Worm (Caenorhabditis elegans): ENCODE data around the gene F14H8.4.
A peak's percentile ranks its signal among the peaks of the same experiment; 100 is the strongest.

F14H8.4 gene

ce11 chrV:15054733-15055132 lies 31.1 kb downstream of the F14H8.4 start:
- TF ChIP-seq unc-62 (GFP tag; optimal IDR thresholded peaks at IDR 0.05), result no peak
- TF ChIP-seq lin-54 (GFP tag; optimal IDR thresholded peaks at IDR 0.05), result no peak
- TF ChIP-seq hlh-26 (GFP tag; conservative IDR thresholded peaks at IDR 0.05), result no peak
- no peak for TF ChIP-seq ceh-40 (GFP tag; IDR thresholded peaks at IDR 0.05)
- TF ChIP-seq fkh-3 (tag; optimal IDR thresholded peaks at IDR 0.05), result no peak
- TF ChIP-seq F22D6.2 (tag; optimal IDR thresholded peaks at IDR 0.05), result no peak
- TF ChIP-seq Y79H2A.3 (GFP tag; conservative IDR thresholded peaks at IDR 0.05), result no peak
- no peak for TF ChIP-seq ztf-25 (GFP tag; IDR thresholded peaks at IDR 0.05)
- TF ChIP-seq F33H1.4 (GFP tag; IDR thresholded peaks at IDR 0.05), result no peak
- TF ChIP-seq F49E8.2 (tag; optimal IDR thresholded peaks at IDR 0.05; ENCODE audit: insufficient read depth), result no peak
- TF ChIP-seq F52B5.7 (tag; optimal IDR thresholded peaks at IDR 0.05), result no peak
- TF ChIP-seq sdz-38 (tag; optimal IDR thresholded peaks at IDR 0.05), result no peak
- no peak for TF ChIP-seq tbx-9 (tag; optimal IDR thresholded peaks at IDR 0.05; ENCODE audit: borderline replicate concordance)
- no peak for TF ChIP-seq bed-2 (GFP tag; IDR thresholded peaks at IDR 0.05)
- TF ChIP-seq pha-4 (tag; optimal IDR thresholded peaks at IDR 0.05), result no peak
- no peak for TF ChIP-seq die-1 (tag; optimal IDR thresholded peaks at IDR 0.05)
- TF ChIP-seq F39B2.1 (GFP tag; IDR thresholded peaks at IDR 0.05), result no peak
- no peak for TF ChIP-seq hlh-12 (tag; optimal IDR thresholded peaks at IDR 0.05)
- TF ChIP-seq madf-6 (GFP tag; IDR thresholded peaks at IDR 0.05), result no peak

ce11 chrV:15055873-15056272 lies 32.2 kb downstream of the F14H8.4 start, which contains the start of gene C25D7.16:
Gene C25D7.16 (plus strand): TSS chrV:15056173.
- TF ChIP-seq madf-6 (GFP tag; IDR thresholded peaks at IDR 0.05) (peak; percentile 7; the same call in 1 of the 2 replicates), nhr-120 (GFP tag; IDR thresholded peaks at IDR 0.05) (no peak)

ce11 chrV:15056346-15056839 lies 32.7 kb downstream of the F14H8.4 start:
- TF ChIP-seq madf-10 (tag; optimal IDR thresholded peaks at IDR 0.05), result no peak
- no peak for TF ChIP-seq nfya-1 (tag; optimal IDR thresholded peaks at IDR 0.05; ENCODE audit: borderline replicate concordance, insufficient read depth)
- TF ChIP-seq chd-7 (tag; optimal IDR thresholded peaks at IDR 0.05), result peak; percentile 25
- TF ChIP-seq hsf-1 (GFP tag; IDR thresholded peaks at IDR 0.05), result 0 out of 2 replicates have a peak, but pooled peaks have one; percentile 53
- peak; percentile 76 for TF ChIP-seq lin-26 (GFP tag; IDR thresholded peaks at IDR 0.05)
- peak; percentile 61 for TF ChIP-seq B0336.3 (GFP tag; IDR thresholded peaks at IDR 0.05)
- TF ChIP-seq lin-54 (GFP tag; optimal IDR thresholded peaks at IDR 0.05), result peak; percentile 12
- peak; percentile 59 for TF ChIP-seq madf-6 (GFP tag; IDR thresholded peaks at IDR 0.05)

ce11 chrV:15057724-15058123 lies 34.1 kb downstream of the F14H8.4 start:
- TF ChIP-seq ceh-58 (GFP tag; IDR thresholded peaks at IDR 0.05), result no peak
- no peak for TF ChIP-seq F23B12.7 (tag; optimal IDR thresholded peaks at IDR 0.05; ENCODE audit: insufficient read depth)
- no peak for TF ChIP-seq sdz-38 (tag; optimal IDR thresholded peaks at IDR 0.05)
- no peak for TF ChIP-seq nfya-2 (GFP tag; IDR thresholded peaks at IDR 0.05)
- TF ChIP-seq snpc-3.4 (tag; optimal IDR thresholded peaks at IDR 0.05), result no peak
- TF ChIP-seq madf-3 (GFP tag; IDR thresholded peaks at IDR 0.05), result no peak
- TF ChIP-seq lsy-27 (tag; optimal IDR thresholded peaks at IDR 0.05; ENCODE audit: borderline replicate concordance, insufficient read depth), result no peak
- TF ChIP-seq Y53G8AR.9 (GFP tag; conservative IDR thresholded peaks at IDR 0.05), result no peak
- TF ChIP-seq madf-10 (tag; optimal IDR thresholded peaks at IDR 0.05), result no peak
- TF ChIP-seq ets-4 (GFP tag; optimal IDR thresholded peaks at IDR 0.05), result no peak
- TF ChIP-seq ZK185.1 (tag; optimal IDR thresholded peaks at IDR 0.05; ENCODE audit: poor library complexity, severe bottlenecking), result no peak
- no peak for TF ChIP-seq snpc-1.3 (tag; optimal IDR thresholded peaks at IDR 0.05; ENCODE audit: insufficient read depth)
- no peak for TF ChIP-seq dpff-1 (tag; optimal IDR thresholded peaks at IDR 0.05)
- TF ChIP-seq sptf-2 (GFP tag; optimal IDR thresholded peaks at IDR 0.05), result no peak
- TF ChIP-seq F33H1.4 (GFP tag; IDR thresholded peaks at IDR 0.05), result no peak
- TF ChIP-seq tlf-1 (GFP tag; optimal IDR thresholded peaks at IDR 0.05), result no peak
- TF ChIP-seq dpl-1 (GFP tag; optimal IDR thresholded peaks at IDR 0.05), result no peak
- no peak for TF ChIP-seq attf-6 (GFP tag; IDR thresholded peaks at IDR 0.05)
